Worm (Caenorhabditis elegans) whole organism, L2 larva: Measurements from ENCODE around the gene F40E12.1.

Experiments used
- C34F6.9 ChIP-seq: fragments of 150-350 bp; optimal IDR thresholded peaks from 2 replicates; lab custom pipeline; 2014; ENCODE audit warnings: missing biosample characterization, missing genetic modification characterization
- F13H6.1 ChIP-seq: sonication (generic microtip); optimal IDR thresholded peaks from 2 replicates; lab custom pipeline; 2016; ENCODE audit warnings: missing genetic modification characterization, missing compliant biosample characterization
- R02D3.7 ChIP-seq: fragments of 150-350 bp; optimal IDR thresholded peaks from 2 replicates; lab custom pipeline; 2014; ENCODE audit warnings: missing biosample characterization, missing genetic modification characterization
- alr-1 ChIP-seq: fragments of 150-350 bp; optimal IDR thresholded peaks from 2 replicates; lab custom pipeline; 2014; ENCODE audit warnings: missing biosample characterization, missing genetic modification characterization
- aly-2 ChIP-seq: fragments of 150-350 bp; optimal IDR thresholded peaks from 2 replicates; lab custom pipeline; 2014; ENCODE audit warnings: missing biosample characterization, missing genetic modification characterization
- ama-1 ChIP-seq: fragments of 150-350 bp; optimal IDR thresholded peaks from 2 replicates; lab custom pipeline; 2018; ENCODE audit warnings: inconsistent platforms
- blmp-1 ChIP-seq: sonication (generic microtip); optimal IDR thresholded peaks from 2 replicates; lab custom pipeline; 2017; ENCODE audit warnings: missing genetic modification characterization, mild to moderate bottlenecking, missing compliant biosample characterization, antibody characterized with exemption, moderate library complexity; ENCODE audit not compliant: insufficient read depth
- dmd-4 ChIP-seq: sonication (generic microtip); optimal IDR thresholded peaks from 2 replicates; lab custom pipeline; 2017; ENCODE audit warnings: missing biosample characterization, missing genetic modification characterization
- egl-27 ChIP-seq: sonication (generic microtip); optimal IDR thresholded peaks from 3 replicates; lab custom pipeline; 2017; ENCODE audit warnings: missing biosample characterization, missing genetic modification reagents, missing genetic modification characterization
- elt-1 ChIP-seq: fragments of 150-350 bp; optimal IDR thresholded peaks from 2 replicates; lab custom pipeline; 2014; ENCODE audit warnings: missing biosample characterization, missing genetic modification characterization
- fos-1 ChIP-seq: fragments of 150-350 bp; optimal IDR thresholded peaks from 2 replicates; lab custom pipeline; 2014; ENCODE audit warnings: missing biosample characterization, missing genetic modification characterization
- lin-11 ChIP-seq: fragments of 150-350 bp; sonication (generic microtip); optimal IDR thresholded peaks from 2 replicates; lab custom pipeline; 2014; ENCODE audit warnings: missing biosample characterization, missing genetic modification characterization, inconsistent platforms, mixed read lengths
- lin-13 ChIP-seq: fragments of 150-350 bp; optimal IDR thresholded peaks from 2 replicates; lab custom pipeline; 2014; ENCODE audit warnings: missing biosample characterization, missing genetic modification reagents, missing genetic modification characterization
- lsy-2 ChIP-seq, 2 experiments: fragments of 150-350 bp in 1 of 2; sonication (generic microtip) in 1 of 2; optimal IDR thresholded peaks; 2 replicates each; lab custom pipeline; 2014 to 2017; ENCODE audit warnings: missing biosample characterization in 2 of 2, missing genetic modification characterization in 2 of 2
- mab-5 ChIP-seq: fragments of 150-350 bp; optimal IDR thresholded peaks from 2 replicates; lab custom pipeline; 2014; ENCODE audit warnings: missing biosample characterization, missing genetic modification characterization
- mdl-1 ChIP-seq, 2 experiments: fragments of 150-350 bp in 1 of 2; sonication (generic microtip) in 1 of 2; optimal IDR thresholded peaks; 2 replicates each; lab custom pipeline; 2017; ENCODE audit warnings: missing biosample characterization in 2 of 2, missing genetic modification characterization in 2 of 2
- nhr-10 ChIP-seq: sonication (generic microtip); optimal IDR thresholded peaks from 2 replicates; lab custom pipeline; 2017; ENCODE audit warnings: missing biosample characterization, missing genetic modification characterization
- nhr-11 ChIP-seq: fragments of 150-350 bp; optimal IDR thresholded peaks from 2 replicates; lab custom pipeline; 2014; ENCODE audit warnings: missing biosample characterization, missing genetic modification characterization
- nhr-12 ChIP-seq: fragments of 150-350 bp; optimal IDR thresholded peaks from 2 replicates; lab custom pipeline; 2014; ENCODE audit warnings: missing biosample characterization, missing genetic modification characterization
- nhr-129 ChIP-seq: fragments of 150-350 bp; optimal IDR thresholded peaks from 2 replicates; lab custom pipeline; 2014; ENCODE audit warnings: missing biosample characterization, missing genetic modification characterization
- nhr-21 ChIP-seq: fragments of 150-350 bp; optimal IDR thresholded peaks from 2 replicates; lab custom pipeline; 2014; ENCODE audit warnings: missing biosample characterization, missing genetic modification characterization
- nhr-23 ChIP-seq: fragments of 150-350 bp; optimal IDR thresholded peaks from 2 replicates; lab custom pipeline; 2014; ENCODE audit warnings: missing biosample characterization, missing genetic modification reagents, missing genetic modification characterization
- nhr-237 ChIP-seq: fragments of 150-350 bp; optimal IDR thresholded peaks from 2 replicates; lab custom pipeline; 2014; ENCODE audit warnings: missing biosample characterization, missing genetic modification characterization
- nhr-25 ChIP-seq: fragments of 150-350 bp; sonication (generic microtip); optimal IDR thresholded peaks from 3 replicates; lab custom pipeline; 2014; ENCODE audit warnings: missing biosample characterization, missing genetic modification characterization
- nhr-6 ChIP-seq: fragments of 150-350 bp; optimal IDR thresholded peaks from 2 replicates; lab custom pipeline; 2014; ENCODE audit warnings: missing biosample characterization, missing genetic modification characterization
- nhr-77 ChIP-seq: fragments of 150-350 bp; optimal IDR thresholded peaks from 2 replicates; lab custom pipeline; 2014; ENCODE audit warnings: missing biosample characterization, missing genetic modification characterization
- peb-1 ChIP-seq: fragments of 150-350 bp; optimal IDR thresholded peaks from 2 replicates; lab custom pipeline; 2014; ENCODE audit warnings: missing biosample characterization, missing genetic modification characterization
- sem-4 ChIP-seq: fragments of 150-350 bp; optimal IDR thresholded peaks from 2 replicates; lab custom pipeline; 2014; ENCODE audit warnings: missing biosample characterization, missing genetic modification reagents, missing genetic modification characterization
- skn-1 ChIP-seq: sonication (generic microtip); optimal IDR thresholded peaks from 2 replicates; lab custom pipeline; 2017; ENCODE audit warnings: missing biosample characterization, missing genetic modification characterization
- sma-9 ChIP-seq, 2 experiments: fragments of 150-350 bp in 1 of 2; sonication (generic microtip) in 1 of 2; optimal IDR thresholded peaks; 2 replicates each; lab custom pipeline; 2014 to 2016; ENCODE audit warnings: missing genetic modification characterization in 2 of 2, mild to moderate bottlenecking in 1 of 2, missing biosample characterization in 1 of 2, missing compliant biosample characterization in 1 of 2, missing genetic modification reagents in 1 of 2, moderate library complexity in 1 of 2
- snpc-4 ChIP-seq: fragments of 150-350 bp; optimal IDR thresholded peaks from 2 replicates; lab custom pipeline; 2014; ENCODE audit warnings: missing biosample characterization, missing genetic modification characterization
- unc-39 ChIP-seq: fragments of 150-350 bp; optimal IDR thresholded peaks from 2 replicates; lab custom pipeline; 2014; ENCODE audit warnings: missing biosample characterization, missing genetic modification characterization
- unc-62 ChIP-seq: fragments of 150-350 bp; optimal IDR thresholded peaks from 2 replicates; lab custom pipeline; 2014; ENCODE audit warnings: missing biosample characterization, missing genetic modification reagents, missing genetic modification characterization
- zag-1 ChIP-seq: fragments of 150-350 bp; optimal IDR thresholded peaks from 2 replicates; lab custom pipeline; 2014; ENCODE audit warnings: missing biosample characterization, missing genetic modification characterization
- ztf-11 ChIP-seq: sonication (generic microtip); optimal IDR thresholded peaks from 2 replicates; lab custom pipeline; 2017; ENCODE audit warnings: missing biosample characterization, missing genetic modification characterization

F40E12.1 gene

DNA sequence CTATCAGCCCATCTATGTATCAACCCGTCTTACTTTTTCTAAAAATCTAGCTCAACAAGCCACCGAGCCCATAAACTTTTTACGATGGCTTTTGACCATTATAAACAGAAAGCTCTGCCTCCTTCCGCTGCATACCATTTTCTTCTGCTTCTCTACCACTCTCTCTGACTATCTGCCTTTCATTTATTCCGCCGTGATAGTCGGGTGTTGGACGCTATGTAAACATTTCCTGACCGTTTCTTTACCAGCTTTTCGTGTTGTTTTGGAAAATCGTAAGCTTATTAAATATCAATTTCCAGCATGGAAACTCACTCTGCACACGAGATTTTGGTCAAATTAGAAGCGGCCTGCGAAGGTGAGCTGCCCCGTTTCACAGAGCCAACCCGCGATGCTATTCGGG lies at the start of gene F40E12.1:
TSS of gene F40E12.1 (plus strand) at position 301 of the 400 bp plus-strand sequence.
- TF ChIP-seq R02D3.7 (tag; lab: Kevin White, UChicago), result no peak
- no peak for TF ChIP-seq skn-1 (tag; lab: Kevin White, UChicago)
- TF ChIP-seq nhr-77, result no peak
- no peak for TF ChIP-seq nhr-129 (tag; lab: Kevin White, UChicago)
- TF ChIP-seq lin-11 (tag; lab: Kevin White, UChicago), result no peak
- TF ChIP-seq zag-1 (tag; lab: Kevin White, UChicago), result no peak
- no peak for TF ChIP-seq lsy-2 (tag; optimal IDR thresholded peaks at IDR 0.05; lab: Kevin White, UChicago)
- no peak for TF ChIP-seq unc-62 (GFP tag; lab: Kevin White, UChicago)
- TF ChIP-seq sem-4 (tag; lab: Kevin White, UChicago), result no peak
- no peak for TF ChIP-seq elt-1 (tag; lab: Kevin White, UChicago)
- no peak for TF ChIP-seq nhr-11 (tag; lab: Kevin White, UChicago)
- TF ChIP-seq unc-39 (tag; lab: Kevin White, UChicago), result no peak

DNA sequence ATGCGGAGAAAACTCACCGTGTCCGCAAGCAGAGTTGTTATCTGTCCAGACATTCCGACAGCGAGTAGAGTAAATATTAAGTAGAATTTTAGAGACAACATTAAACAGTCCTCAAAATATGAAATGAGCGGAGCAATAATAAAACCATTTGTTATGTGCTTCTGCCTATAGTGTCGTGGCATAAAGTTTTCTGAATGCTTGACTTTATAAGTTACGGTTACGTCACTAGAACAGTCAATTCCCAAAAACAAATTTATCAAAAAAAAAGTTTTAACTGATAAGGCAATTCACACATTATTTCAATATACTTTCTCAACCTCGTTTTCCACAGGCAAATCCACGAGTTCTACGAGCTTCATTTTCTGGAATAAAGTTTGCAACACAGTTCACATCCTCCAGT lies 48.5 kb upstream of the F40E12.1 start, which contains the start of gene clec-127:
TSS of gene clec-127 (minus strand) at position 101 of the 400 bp plus-strand sequence.
- TF ChIP-seq blmp-1 (tag; lab: Kevin White, UChicago) (no peak), dmd-4 (no peak), lin-13 (GFP tag; lab: Kevin White, UChicago) (no peak), mab-5 (tag; lab: Kevin White, UChicago) (no peak), ztf-11 (tag; lab: Kevin White, UChicago) (no peak), R02D3.7 (tag; lab: Kevin White, UChicago) (no peak), elt-1 (tag; lab: Kevin White, UChicago) (no peak), fos-1 (tag; lab: Kevin White, UChicago) (no peak), nhr-10 (tag; lab: Kevin White, UChicago) (no peak), C34F6.9 (tag; lab: Kevin White, UChicago) (no peak), peb-1 (tag; lab: Kevin White, UChicago) (no peak), lin-11 (tag; lab: Kevin White, UChicago) (no peak), nhr-25 (no peak), nhr-237 (tag; lab: Kevin White, UChicago) (no peak), alr-1 (no peak), nhr-23 (no peak), sma-9 (GFP tag; optimal IDR thresholded peaks at IDR 0.05; lab: Kevin White, UChicago) (no peak), sma-9 (tag; optimal IDR thresholded peaks at IDR 0.05; lab: Kevin White, UChicago) (no peak)

DNA sequence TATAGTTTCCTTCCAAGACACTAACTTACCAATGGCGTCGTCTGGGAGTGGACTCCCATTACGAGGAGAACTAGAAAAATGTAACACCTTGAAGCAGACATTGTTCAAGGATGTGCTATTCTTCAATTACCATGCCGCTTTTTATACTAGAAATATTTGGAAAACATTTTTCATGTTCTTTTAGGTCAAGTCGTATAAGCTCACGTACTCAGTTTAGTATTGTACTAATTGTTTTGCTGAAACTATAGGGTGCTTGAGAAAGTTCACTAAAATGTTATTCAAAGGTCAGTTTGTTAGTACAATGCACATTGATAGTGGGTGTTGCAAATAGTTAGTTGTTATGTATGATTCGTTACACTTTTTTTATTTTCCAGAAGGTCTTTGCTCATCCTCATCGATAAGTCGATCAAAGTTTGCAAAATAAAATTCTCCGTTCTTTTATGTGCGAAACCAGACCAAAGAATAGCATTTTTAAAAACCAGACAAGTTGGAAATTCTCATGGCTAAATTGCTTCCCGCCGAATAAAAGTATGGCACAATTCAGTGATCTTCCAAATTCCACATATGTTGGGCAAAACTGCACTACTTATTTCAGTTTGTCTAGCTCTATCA lies 46.6 kb upstream of the F40E12.1 start, which contains the start of the genes clec-128 and clec-129:
TSS of gene clec-128 (minus strand) at position 101 of the 612 bp plus-strand sequence.
TSS of gene clec-129 (plus strand) at position 562 of the 612 bp plus-strand sequence.
- TF ChIP-seq sma-9 (GFP tag; optimal IDR thresholded peaks at IDR 0.05; lab: Kevin White, UChicago), result no peak
- no peak for TF ChIP-seq sma-9 (tag; optimal IDR thresholded peaks at IDR 0.05; lab: Kevin White, UChicago)
- TF ChIP-seq nhr-77, result no peak
- TF ChIP-seq zag-1 (tag; lab: Kevin White, UChicago), result no peak
- TF ChIP-seq blmp-1 (tag; lab: Kevin White, UChicago), result no peak
- no peak for TF ChIP-seq lsy-2 (tag; optimal IDR thresholded peaks at IDR 0.05; lab: Kevin White, UChicago)
- no peak for TF ChIP-seq unc-39 (tag; lab: Kevin White, UChicago)
- TF ChIP-seq nhr-237 (tag; lab: Kevin White, UChicago), result no peak
- TF ChIP-seq nhr-21 (tag; lab: Kevin White, UChicago), result no peak
- TF ChIP-seq nhr-10 (tag; lab: Kevin White, UChicago), result no peak
- no peak for TF ChIP-seq lin-11 (tag; lab: Kevin White, UChicago)
- TF ChIP-seq sem-4 (tag; lab: Kevin White, UChicago), result no peak
- no peak for TF ChIP-seq R02D3.7 (tag; lab: Kevin White, UChicago)
- no peak for TF ChIP-seq alr-1
- TF ChIP-seq nhr-11 (tag; lab: Kevin White, UChicago), result no peak
- TF ChIP-seq, all 48 proteins: peak for 0

DNA sequence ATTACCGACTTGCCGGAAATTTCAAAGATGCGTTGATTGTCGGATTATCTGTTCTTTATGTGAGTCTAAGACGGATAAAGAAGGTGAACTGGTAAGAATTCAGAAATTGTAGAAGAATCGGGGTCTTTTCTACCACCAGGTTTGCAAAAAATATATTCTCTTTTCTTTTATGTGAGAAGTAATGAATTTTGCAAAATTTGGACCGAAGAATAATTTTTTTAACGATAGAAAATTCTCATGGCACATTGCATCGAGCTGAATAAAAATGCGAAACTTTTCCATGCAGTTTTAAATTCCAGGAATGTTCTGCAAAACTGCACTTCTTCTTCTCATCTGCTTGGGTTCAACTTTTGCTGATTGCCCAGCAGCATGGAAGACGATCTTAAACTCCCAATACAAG lies 44.4 kb upstream of the F40E12.1 start, which contains the start of gene clec-130:
TSS of gene clec-130 (plus strand) at position 301 of the 400 bp plus-strand sequence.
- TF ChIP-seq nhr-12 (tag; lab: Kevin White, UChicago), result no peak
- TF ChIP-seq aly-2 (tag; lab: Kevin White, UChicago), result no peak
- TF ChIP-seq nhr-129 (tag; lab: Kevin White, UChicago), result no peak
- TF ChIP-seq nhr-77, result no peak
- no peak for TF ChIP-seq unc-39 (tag; lab: Kevin White, UChicago)
- TF ChIP-seq ama-1 (lab: Kevin White, UChicago), result no peak

DNA sequence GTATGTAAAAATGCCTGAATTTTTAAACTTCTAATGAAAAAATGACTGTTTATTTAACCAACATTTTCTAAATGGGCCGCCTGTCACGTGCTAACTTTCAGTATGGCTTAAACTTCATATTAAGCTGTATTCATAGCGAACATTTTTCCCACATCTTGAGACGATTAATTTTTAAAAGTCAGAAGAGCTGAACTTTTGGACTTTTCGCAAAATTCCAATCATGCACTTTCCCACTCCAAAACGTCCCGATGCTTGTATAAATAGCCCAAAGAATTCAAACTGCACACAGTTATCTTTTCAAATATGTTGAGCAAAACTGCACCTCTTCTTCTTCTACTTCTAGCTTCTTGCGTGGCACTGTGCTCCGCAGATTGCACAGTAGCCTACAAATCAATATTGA lies 40.9 kb upstream of the F40E12.1 start, which contains the start of gene clec-132:
TSS of gene clec-132 (plus strand) at position 301 of the 400 bp plus-strand sequence.
- TF ChIP-seq nhr-11 (tag; lab: Kevin White, UChicago) (no peak), mdl-1 (tag; optimal IDR thresholded peaks at IDR 0.05; lab: Kevin White, UChicago) (no peak), egl-27 (tag; lab: Kevin White, UChicago) (no peak), nhr-10 (tag; lab: Kevin White, UChicago) (no peak), nhr-6 (tag; lab: Kevin White, UChicago) (no peak), mab-5 (tag; lab: Kevin White, UChicago) (no peak), snpc-4 (tag; lab: Kevin White, UChicago) (no peak), lin-11 (tag; lab: Kevin White, UChicago) (no peak), aly-2 (tag; lab: Kevin White, UChicago) (no peak), elt-1 (tag; lab: Kevin White, UChicago) (no peak), nhr-25 (no peak), F13H6.1 (tag; lab: Kevin White, UChicago) (no peak), lsy-2 (tag; optimal IDR thresholded peaks at IDR 0.05; lab: Kevin White, UChicago) (no peak)
